Worm (Caenorhabditis elegans) whole organism, L4 larva: ENCODE data around the gene hsp-110.

Source experiments
- D1046.2 ChIP-seq: fragments of 200-800 bp; sonication (Bioruptor generic); IDR thresholded peaks from 2 replicates; pipeline ENCODE4 v1.3.6; 2022; ENCODE audit warnings: missing genetic modification characterization, missing compliant biosample characterization
- F44E2.7 ChIP-seq: fragments of 200-800 bp; sonication (Bioruptor generic); IDR thresholded peaks from 2 replicates; pipeline ENCODE4 v2.1.2; 2022; ENCODE audit warnings: missing genetic modification characterization, missing compliant biosample characterization
- F49E8.2 ChIP-seq: sonication (generic microtip); optimal IDR thresholded peaks from 2 replicates; lab custom pipeline; 2016; ENCODE audit warnings: missing compliant biosample characterization, mild to moderate bottlenecking, missing genetic modification characterization, borderline replicate concordance
- R02D3.7 ChIP-seq: fragments of 150-350 bp; sonication (generic microtip); optimal IDR thresholded peaks from 3 replicates; lab custom pipeline; 2014; ENCODE audit warnings: missing biosample characterization, missing genetic modification characterization
- T20F7.1 ChIP-seq: fragments of 200-800 bp; sonication (Bioruptor generic); optimal IDR thresholded peaks from 2 replicates; lab custom pipeline; 2018; ENCODE audit warnings: mild to moderate bottlenecking, missing genetic modification characterization, missing compliant biosample characterization
- T26A8.4 ChIP-seq: fragments of 200-800 bp; sonication (Bioruptor generic); IDR thresholded peaks from 2 replicates; pipeline ENCODE4 v1.3.6; 2022; ENCODE audit warnings: missing genetic modification characterization, missing compliant biosample characterization
- Y105C5A.15 ChIP-seq: fragments of 200-800 bp; sonication (Bioruptor generic); IDR thresholded peaks from 2 replicates; pipeline ENCODE4 v1.3.6; 2022; ENCODE audit warnings: missing genetic modification characterization, missing compliant biosample characterization
- ZK337.2 ChIP-seq: fragments of 200-800 bp; sonication (Bioruptor generic); IDR thresholded peaks from 2 replicates; pipeline ENCODE4 v1.3.6; 2022; ENCODE audit warnings: missing genetic modification reagents, missing genetic modification characterization, missing compliant biosample characterization
- aha-1 ChIP-seq: fragments of 150-350 bp; peaks from one replicate; lab custom pipeline; 2014; ENCODE audit warnings: missing biosample characterization, missing genetic modification characterization
- ceh-20 ChIP-seq: fragments of 200-800 bp; sonication (Bioruptor generic); IDR thresholded peaks from 2 replicates; pipeline ENCODE4 v1.3.6; 2022; ENCODE audit warnings: missing genetic modification reagents, missing genetic modification characterization, missing compliant biosample characterization
- ceh-44 ChIP-seq: fragments of 200-800 bp; sonication (Bioruptor generic); IDR thresholded peaks from 2 replicates; pipeline ENCODE4 v1.3.6; 2022; ENCODE audit warnings: missing genetic modification reagents, missing genetic modification characterization, missing compliant biosample characterization
- ceh-62 ChIP-seq: sonication (generic microtip); optimal IDR thresholded peaks from 2 replicates; lab custom pipeline; 2017; ENCODE audit warnings: missing biosample characterization, missing genetic modification characterization
- ctbp-1 ChIP-seq: fragments of 200-800 bp; sonication (Bioruptor generic); IDR thresholded peaks from 2 replicates; pipeline ENCODE4 v1.3.6; 2022; ENCODE audit warnings: missing genetic modification reagents, missing genetic modification characterization, missing compliant biosample characterization
- daf-12 ChIP-seq: fragments of 150-350 bp; optimal IDR thresholded peaks from 2 replicates; lab custom pipeline; 2014; ENCODE audit warnings: missing biosample characterization, missing genetic modification reagents, missing genetic modification characterization
- daf-16 ChIP-seq, 3 experiments: sonication (generic microtip); optimal IDR thresholded peaks; 2 replicates each; lab custom pipeline; 2016 to 2017; ENCODE audit warnings: missing genetic modification characterization in 3 of 3, missing genetic modification reagents in 3 of 3, mild to moderate bottlenecking in 2 of 3, missing compliant biosample characterization in 2 of 3, missing biosample characterization in 1 of 3, moderate library complexity in 1 of 3
- daf-19 ChIP-seq: fragments of 200-800 bp; sonication (Bioruptor generic); conservative IDR thresholded peaks from 2 replicates; pipeline ENCODE4 v1.3.6; 2022; ENCODE audit warnings: missing genetic modification characterization, missing compliant biosample characterization
- dmd-6 ChIP-seq: fragments of 200-800 bp; sonication (Bioruptor generic); IDR thresholded peaks from 2 replicates; pipeline ENCODE4 v1.3.6; 2022; ENCODE audit warnings: missing genetic modification reagents, missing genetic modification characterization, missing compliant biosample characterization
- dmd-8 ChIP-seq: fragments of 200-800 bp; sonication (Bioruptor generic); IDR thresholded peaks from 2 replicates; pipeline ENCODE4 v1.3.6; 2022; ENCODE audit warnings: missing genetic modification characterization, missing compliant biosample characterization
- duxl-1 ChIP-seq: sonication (generic microtip); optimal IDR thresholded peaks from 2 replicates; lab custom pipeline; 2016; ENCODE audit warnings: mild to moderate bottlenecking, missing genetic modification characterization, moderate library complexity, missing compliant biosample characterization; ENCODE audit not compliant: poor library complexity
- egl-27 ChIP-seq: sonication (generic microtip); optimal IDR thresholded peaks from 3 replicates; lab custom pipeline; 2017; ENCODE audit warnings: missing biosample characterization, missing genetic modification reagents, missing genetic modification characterization
- fos-1 ChIP-seq: fragments of 150-350 bp; optimal IDR thresholded peaks from 2 replicates; lab custom pipeline; 2014; ENCODE audit warnings: missing biosample characterization, missing genetic modification characterization
- gei-8 ChIP-seq: fragments of 200-800 bp; sonication (Bioruptor generic); optimal IDR thresholded peaks from 2 replicates; lab custom pipeline; 2018; ENCODE audit warnings: mild to moderate bottlenecking, missing genetic modification characterization, missing compliant biosample characterization
- hlh-30 ChIP-seq: sonication (generic microtip); optimal IDR thresholded peaks from 2 replicates; lab custom pipeline; 2017; ENCODE audit warnings: antibody characterized with exemption, mild to moderate bottlenecking, missing genetic modification characterization, missing compliant biosample characterization; ENCODE audit not compliant: insufficient read depth
- hmg-1.1 ChIP-seq: fragments of 200-800 bp; sonication (Bioruptor generic); IDR thresholded peaks from 2 replicates; pipeline ENCODE4 v1.3.6; 2022; ENCODE audit warnings: missing genetic modification reagents, missing genetic modification characterization, missing compliant biosample characterization
- lin-13 ChIP-seq: fragments of 150-350 bp; optimal IDR thresholded peaks from 2 replicates; lab custom pipeline; 2014; ENCODE audit warnings: missing biosample characterization, missing genetic modification reagents, missing genetic modification characterization
- lin-29 ChIP-seq: fragments of 200-800 bp; sonication (Bioruptor generic); IDR thresholded peaks from 2 replicates; pipeline ENCODE4 v1.3.6; 2022; ENCODE audit warnings: missing genetic modification reagents, missing genetic modification characterization, missing compliant biosample characterization
- lir-3 ChIP-seq: sonication (generic microtip); optimal IDR thresholded peaks from 2 replicates; lab custom pipeline; 2016; ENCODE audit warnings: mild to moderate bottlenecking, missing genetic modification characterization, missing compliant biosample characterization
- mdl-1 ChIP-seq, 2 experiments: fragments of 150-350 bp in 1 of 2; sonication (generic microtip) in 1 of 2; optimal IDR thresholded peaks; 2 replicates each; lab custom pipeline; 2014 to 2017; ENCODE audit warnings: missing biosample characterization in 2 of 2, missing genetic modification characterization in 2 of 2
- mdt-29 ChIP-seq: fragments of 200-800 bp; sonication (Bioruptor generic); IDR thresholded peaks from 2 replicates; pipeline ENCODE4 v1.3.6; 2022; ENCODE audit warnings: missing genetic modification reagents, missing genetic modification characterization, missing compliant biosample characterization
- mxl-2 ChIP-seq: fragments of 200-800 bp; sonication (Bioruptor generic); conservative IDR thresholded peaks from 2 replicates; pipeline ENCODE4 v1.3.6; 2022; ENCODE audit warnings: missing genetic modification reagents, missing genetic modification characterization, missing compliant biosample characterization
- mxl-3 ChIP-seq: fragments of 200-800 bp; sonication (Bioruptor generic); optimal IDR thresholded peaks from 2 replicates; lab custom pipeline; 2018; ENCODE audit warnings: mild to moderate bottlenecking, missing genetic modification characterization, missing compliant biosample characterization
- nhr-102 ChIP-seq: sonication (generic microtip); optimal IDR thresholded peaks from 2 replicates; lab custom pipeline; 2016; ENCODE audit warnings: mild to moderate bottlenecking, missing genetic modification characterization, moderate library complexity, missing compliant biosample characterization
- nhr-11 ChIP-seq: fragments of 150-350 bp; optimal IDR thresholded peaks from 2 replicates; lab custom pipeline; 2014; ENCODE audit warnings: missing biosample characterization, missing genetic modification characterization
- nhr-111 ChIP-seq: fragments of 200-800 bp; sonication (Bioruptor generic); optimal IDR thresholded peaks from 2 replicates; lab custom pipeline; 2018; ENCODE audit warnings: mild to moderate bottlenecking, missing genetic modification characterization, missing compliant biosample characterization
- nhr-237 ChIP-seq: sonication (generic microtip); optimal IDR thresholded peaks from 2 replicates; lab custom pipeline; 2017; ENCODE audit warnings: missing biosample characterization, missing genetic modification characterization
- nhr-25 ChIP-seq: sonication (generic microtip); optimal IDR thresholded peaks from 2 replicates; lab custom pipeline; 2017; ENCODE audit warnings: missing genetic modification characterization, mild to moderate bottlenecking, missing compliant biosample characterization, antibody characterized with exemption, moderate library complexity, borderline replicate concordance; ENCODE audit not compliant: insufficient read depth
- nhr-48 ChIP-seq: sonication (generic microtip); optimal IDR thresholded peaks from 2 replicates; lab custom pipeline; 2016; ENCODE audit warnings: mild to moderate bottlenecking, missing genetic modification characterization, missing compliant biosample characterization
- php-3 ChIP-seq: fragments of 200-800 bp; sonication (Bioruptor generic); IDR thresholded peaks from 2 replicates; pipeline ENCODE4 v1.3.6; 2022; ENCODE audit warnings: missing genetic modification reagents, missing genetic modification characterization, missing compliant biosample characterization
- saeg-2 ChIP-seq: fragments of 200-800 bp; sonication (Bioruptor generic); IDR thresholded peaks from 2 replicates; pipeline ENCODE4 v1.3.6; 2022; ENCODE audit warnings: missing genetic modification reagents, missing genetic modification characterization, missing compliant biosample characterization
- set-16 ChIP-seq: fragments of 200-800 bp; sonication (Bioruptor generic); IDR thresholded peaks from 2 replicates; pipeline ENCODE4 v1.3.6; 2022; ENCODE audit warnings: missing genetic modification reagents, missing genetic modification characterization, missing compliant biosample characterization
- skn-1 ChIP-seq: fragments of 150-350 bp; optimal IDR thresholded peaks from 2 replicates; lab custom pipeline; 2014; ENCODE audit warnings: missing biosample characterization, missing genetic modification characterization
- snpc-4 ChIP-seq: fragments of 150-350 bp; optimal IDR thresholded peaks from 2 replicates; lab custom pipeline; 2014; ENCODE audit warnings: missing biosample characterization, missing genetic modification characterization
- spr-1 ChIP-seq: sonication (generic microtip); optimal IDR thresholded peaks from 2 replicates; lab custom pipeline; 2016; ENCODE audit warnings: mild to moderate bottlenecking, missing genetic modification characterization, missing compliant biosample characterization
- tra-1 ChIP-seq: fragments of 200-800 bp; sonication (Bioruptor generic); IDR thresholded peaks from 2 replicates; pipeline ENCODE4 v1.3.6; 2022; ENCODE audit warnings: missing genetic modification reagents, missing genetic modification characterization, missing compliant biosample characterization
- unc-39 ChIP-seq: sonication (generic microtip); optimal IDR thresholded peaks from 2 replicates; lab custom pipeline; 2017; ENCODE audit warnings: missing biosample characterization, missing genetic modification characterization
- unc-62 ChIP-seq, 3 experiments: fragments of 150-350 bp in 1 of 3; sonication (generic microtip); optimal IDR thresholded peaks in 2 of 3; peaks in 1 of 3; 1 replicate in 1 of 3; 2 replicates in 2 of 3; lab custom pipeline; 2014 to 2017; ENCODE audit warnings: missing biosample characterization in 3 of 3, missing genetic modification characterization in 3 of 3, missing genetic modification reagents in 3 of 3, missing genotype in 1 of 3
- zag-1 ChIP-seq: fragments of 150-350 bp; optimal IDR thresholded peaks from 2 replicates; lab custom pipeline; 2014; ENCODE audit warnings: missing biosample characterization, missing genetic modification characterization
- zfp-2 ChIP-seq: sonication (generic microtip); optimal IDR thresholded peaks from 2 replicates; lab custom pipeline; 2016; ENCODE audit warnings: mild to moderate bottlenecking, missing genetic modification characterization, missing compliant biosample characterization
- zip-11 ChIP-seq: fragments of 200-800 bp; sonication (Bioruptor generic); IDR thresholded peaks from 2 replicates; pipeline ENCODE4 v1.3.6; 2022; ENCODE audit warnings: missing genetic modification characterization, missing compliant biosample characterization
- zip-2 ChIP-seq: fragments of 150-350 bp; optimal IDR thresholded peaks from 2 replicates; lab custom pipeline; 2014; ENCODE audit warnings: missing biosample characterization, missing genetic modification characterization
- ztf-11 ChIP-seq: fragments of 150-350 bp; optimal IDR thresholded peaks from 2 replicates; lab custom pipeline; 2014; ENCODE audit warnings: missing biosample characterization, missing genetic modification characterization

The hsp-110 gene

ce11 chrIII:8411976-8412375 lies 34.7 kb downstream of the hsp-110 start (continued):
- TF ChIP-seq daf-16 (GFP tag; optimal IDR thresholded peaks at IDR 0.05; lab: Kevin White, UChicago) (no peak), daf-16 (tag; optimal IDR thresholded peaks at IDR 0.05; lab: Kevin White, UChicago) (peak; percentile 84), zag-1 (no peak), T20F7.1 (peak; percentile 81), gei-8 (GFP tag; lab: Kevin White, UChicago) (no peak), ZK337.2 (GFP tag; lab: Robert Waterston, UW) (no peak), ctbp-1 (0 out of 2 replicates have a peak, but pooled peaks have one; percentile 45), php-3 (GFP tag; lab: Robert Waterston, UW) (0 out of 2 replicates have a peak, but pooled peaks have one; percentile 22), nhr-111 (GFP tag; lab: Kevin White, UChicago) (no peak), tra-1 (GFP tag; lab: Robert Waterston, UW) (no peak), nhr-237 (no peak), saeg-2 (GFP tag; lab: Robert Waterston, UW) (no peak), duxl-1 (tag; lab: Kevin White, UChicago) (no peak), nhr-102 (tag; lab: Kevin White, UChicago) (peak; percentile 29), R02D3.7 (tag; lab: Kevin White, UChicago) (no peak), egl-27 (tag; lab: Kevin White, UChicago) (no peak), daf-19 (GFP tag; lab: Robert Waterston, UW) (no peak), unc-39 (tag; lab: Kevin White, UChicago) (no peak), Y105C5A.15 (GFP tag; lab: Robert Waterston, UW) (no peak), fos-1 (tag; lab: Kevin White, UChicago) (no peak), D1046.2 (peak; percentile 26; the same call in 1 of the 2 replicates), nhr-25 (peak; percentile 1), nhr-48 (tag; lab: Kevin White, UChicago) (no peak), ceh-44 (GFP tag; lab: Robert Waterston, UW) (no peak), lin-13 (peak; percentile 35), ceh-20 (peak; percentile 26; the same call in 1 of the 2 replicates), dmd-6 (GFP tag; lab: Robert Waterston, UW) (peak; percentile 52; the same call in 1 of the 2 replicates), unc-62 (GFP tag; optimal IDR thresholded peaks at IDR 0.05 in 1 of 2; lab: Kevin White, UChicago) (peak in 1 of 2 experiments; percentile 96), unc-62 (tag; optimal IDR thresholded peaks at IDR 0.05; lab: Kevin White, UChicago) (no peak), lin-29 (GFP tag; lab: Robert Waterston, UW) (no peak), snpc-4 (tag; lab: Kevin White, UChicago) (no peak), daf-12 (tag; lab: Kevin White, UChicago) (no peak), aha-1 (tag; lab: Kevin White, UChicago) (peak; percentile 90), mxl-3 (peak; percentile 85), ztf-11 (no peak), set-16 (GFP tag; lab: Robert Waterston, UW) (no peak), zfp-2 (tag; lab: Kevin White, UChicago) (no peak), hmg-1.1 (peak; percentile 81), mxl-2 (GFP tag; lab: Robert Waterston, UW) (no peak), F44E2.7 (GFP tag; lab: Robert Waterston, UW) (no peak), mdl-1 (tag; optimal IDR thresholded peaks at IDR 0.05; lab: Kevin White, UChicago) (peak in 1 of 2 experiments; percentile 68), dmd-8 (GFP tag; lab: Robert Waterston, UW) (no peak), lir-3 (tag; lab: Kevin White, UChicago) (no peak), spr-1 (tag; lab: Kevin White, UChicago) (peak; percentile 39), ceh-62 (tag; lab: Kevin White, UChicago) (no peak), skn-1 (tag; lab: Kevin White, UChicago) (no peak), T26A8.4 (GFP tag; lab: Robert Waterston, UW) (peak; percentile 25; the same call in 1 of the 2 replicates), nhr-11 (tag; lab: Kevin White, UChicago) (no peak), zip-2 (tag; lab: Kevin White, UChicago) (no peak), hlh-30 (peak; percentile 80), zip-11 (no peak), F49E8.2 (tag; lab: Kevin White, UChicago) (no peak), mdt-29 (no peak)
